Worm (Caenorhabditis elegans) whole organism, young adult: ENCODE results near the gene C15H11.1.
A peak's percentile ranks its signal among the peaks of the same experiment; 100 is the strongest.

Source experiments
- B0019.2 ChIP-seq: fragments of 200-800 bp; sonication (Bioruptor generic); conservative IDR thresholded peaks from 2 replicates; pipeline ENCODE4 v1.3.6; 2022; ENCODE audit warnings: missing genetic modification reagents, missing genetic modification characterization, missing compliant biosample characterization
- B0261.1 ChIP-seq: sonication (generic microtip); optimal IDR thresholded peaks from 2 replicates; lab custom pipeline; 2016; ENCODE audit warnings: mild to moderate bottlenecking, missing genetic modification characterization, moderate library complexity, missing compliant biosample characterization
- C17E4.6 ChIP-seq: fragments of 200-800 bp; sonication (Bioruptor generic); IDR thresholded peaks from 2 replicates; pipeline ENCODE4 v1.3.6; 2022; ENCODE audit warnings: missing genetic modification reagents, missing genetic modification characterization, missing compliant biosample characterization
- F37B4.10 ChIP-seq: fragments of 200-800 bp; sonication (Bioruptor generic); IDR thresholded peaks from 2 replicates; pipeline ENCODE4 v1.3.6; 2022; ENCODE audit warnings: missing genetic modification characterization, missing compliant biosample characterization
- T26A5.8 ChIP-seq: sonication (generic microtip); optimal IDR thresholded peaks from 2 replicates; lab custom pipeline; 2016; ENCODE audit warnings: missing genetic modification characterization, missing compliant biosample characterization
- Y67H2A.10 ChIP-seq: fragments of 200-800 bp; sonication (Bioruptor generic); conservative IDR thresholded peaks from 2 replicates; pipeline ENCODE4 v1.3.6; 2022; ENCODE audit warnings: missing genetic modification reagents, missing genetic modification characterization, missing compliant biosample characterization
- Y95B8A.8 ChIP-seq: fragments of 200-800 bp; sonication (Bioruptor generic); IDR thresholded peaks from 2 replicates; pipeline ENCODE4 v1.3.6; 2022; ENCODE audit warnings: missing genetic modification reagents, missing genetic modification characterization, missing compliant biosample characterization
- akir-1 ChIP-seq: fragments of 200-800 bp; sonication (Bioruptor generic); optimal IDR thresholded peaks from 2 replicates; lab custom pipeline; 2018; ENCODE audit warnings: mild to moderate bottlenecking, missing genetic modification characterization, moderate library complexity, missing compliant biosample characterization
- ama-1 ChIP-seq, 3 experiments: fragments of 150-350 bp in 1 of 3; sonication (generic microtip) in 2 of 3; optimal IDR thresholded peaks; 2 replicates each; lab custom pipeline; 2014 to 2018; ENCODE audit warnings: missing biosample characterization in 2 of 3, missing genetic modification characterization in 2 of 3, missing genetic modification reagents in 2 of 3
- aptf-2 ChIP-seq: fragments of 200-800 bp; sonication (Bioruptor generic); conservative IDR thresholded peaks from 2 replicates; pipeline ENCODE4 v1.3.6; 2022; ENCODE audit warnings: missing genetic modification reagents, missing genetic modification characterization, missing compliant biosample characterization
- attf-5 ChIP-seq: fragments of 200-800 bp; sonication (Bioruptor generic); optimal IDR thresholded peaks from 2 replicates; lab custom pipeline; 2018; ENCODE audit warnings: mild to moderate bottlenecking, missing genetic modification characterization, missing compliant biosample characterization
- ceh-100 ChIP-seq: fragments of 200-800 bp; sonication (Bioruptor generic); IDR thresholded peaks from 2 replicates; pipeline ENCODE4 v1.3.6; 2022; ENCODE audit warnings: missing genetic modification reagents, missing genetic modification characterization, missing compliant biosample characterization
- ceh-27 ChIP-seq: fragments of 200-800 bp; sonication (Bioruptor generic); optimal IDR thresholded peaks from 2 replicates; lab custom pipeline; 2018; ENCODE audit warnings: mild to moderate bottlenecking, missing genetic modification characterization, moderate library complexity, missing compliant biosample characterization
- ceh-40 ChIP-seq: fragments of 200-800 bp; sonication (Bioruptor generic); IDR thresholded peaks from 2 replicates; pipeline ENCODE4 v1.3.6; 2022; ENCODE audit warnings: missing genetic modification characterization, missing compliant biosample characterization
- ceh-58 ChIP-seq: fragments of 200-800 bp; sonication (Bioruptor generic); IDR thresholded peaks from 2 replicates; pipeline ENCODE4 v1.3.6; 2022; ENCODE audit warnings: missing genetic modification characterization, missing compliant biosample characterization
- ceh-91 ChIP-seq: fragments of 200-800 bp; sonication (Bioruptor generic); IDR thresholded peaks from 2 replicates; pipeline ENCODE4 v1.3.6; 2022; ENCODE audit warnings: missing genetic modification reagents, missing genetic modification characterization, missing compliant biosample characterization
- die-1 ChIP-seq: sonication (generic microtip); optimal IDR thresholded peaks from 2 replicates; lab custom pipeline; 2016; ENCODE audit warnings: missing genotype, mild to moderate bottlenecking, missing genetic modification characterization, missing compliant biosample characterization
- efl-1 ChIP-seq: fragments of 150-350 bp; optimal IDR thresholded peaks from 2 replicates; lab custom pipeline; 2014; ENCODE audit warnings: missing biosample characterization, missing genetic modification reagents, missing genetic modification characterization
- gei-17 ChIP-seq: fragments of 200-800 bp; sonication (Bioruptor generic); optimal IDR thresholded peaks from 2 replicates; lab custom pipeline; 2018; ENCODE audit warnings: mild to moderate bottlenecking, missing genetic modification characterization, missing compliant biosample characterization
- him-1 ChIP-seq: sonication (generic microtip); optimal IDR thresholded peaks from 2 replicates; lab custom pipeline; 2016; ENCODE audit warnings: missing genotype, missing genetic modification reagents, missing genetic modification characterization, missing compliant biosample characterization
- hrde-1 ChIP-seq: sonication (generic microtip); optimal IDR thresholded peaks from 2 replicates; lab custom pipeline; 2016; ENCODE audit warnings: missing genetic modification characterization, mild to moderate bottlenecking, missing compliant biosample characterization, moderate library complexity, missing genotype, missing genetic modification reagents, borderline replicate concordance
- lin-35 ChIP-seq, 3 experiments: fragments of 150-350 bp in 2 of 3; sonication (generic microtip) in 1 of 3; optimal IDR thresholded peaks; 2 replicates each; lab custom pipeline; 2014 to 2018; ENCODE audit warnings: missing biosample characterization in 3 of 3, missing genetic modification characterization in 3 of 3, missing genetic modification reagents in 3 of 3
- lsl-1 ChIP-seq: fragments of 200-800 bp; sonication (Bioruptor generic); optimal IDR thresholded peaks from 2 replicates; lab custom pipeline; 2018; ENCODE audit warnings: mild to moderate bottlenecking, missing genetic modification characterization, moderate library complexity, missing compliant biosample characterization
- madf-8 ChIP-seq: fragments of 200-800 bp; sonication (Bioruptor generic); conservative IDR thresholded peaks from 2 replicates; pipeline ENCODE4 v1.3.6; 2022; ENCODE audit warnings: missing genetic modification reagents, missing genetic modification characterization, missing compliant biosample characterization
- mcd-1 ChIP-seq: fragments of 200-800 bp; sonication (Bioruptor generic); IDR thresholded peaks from 2 replicates; pipeline ENCODE4 v1.3.6; 2022; ENCODE audit warnings: missing genetic modification reagents, missing genetic modification characterization, missing compliant biosample characterization
- mxl-1 ChIP-seq: sonication (generic microtip); optimal IDR thresholded peaks from 2 replicates; lab custom pipeline; 2016; ENCODE audit warnings: missing genetic modification characterization, missing compliant biosample characterization
- nfya-2 ChIP-seq: fragments of 200-800 bp; sonication (Bioruptor generic); IDR thresholded peaks from 2 replicates; pipeline ENCODE4 v1.3.6; 2022; ENCODE audit warnings: missing genetic modification reagents, missing genetic modification characterization, missing compliant biosample characterization
- nfyb-1 ChIP-seq: fragments of 200-800 bp; sonication (Bioruptor generic); IDR thresholded peaks from 2 replicates; pipeline ENCODE4 v1.3.6; 2022; ENCODE audit warnings: missing genetic modification reagents, missing genetic modification characterization, missing compliant biosample characterization
- nhr-120 ChIP-seq: fragments of 200-800 bp; sonication (Bioruptor generic); IDR thresholded peaks from 2 replicates; pipeline ENCODE4 v1.3.6; 2022; ENCODE audit warnings: missing genetic modification characterization, missing compliant biosample characterization
- nhr-80 ChIP-seq: sonication (generic microtip); optimal IDR thresholded peaks from 2 replicates; lab custom pipeline; 2016; ENCODE audit warnings: missing genetic modification characterization, missing compliant biosample characterization
- pbrm-1 ChIP-seq: fragments of 200-800 bp; sonication (Bioruptor generic); IDR thresholded peaks from 2 replicates; pipeline ENCODE4 v1.3.6; 2022; ENCODE audit warnings: missing genetic modification reagents, missing genetic modification characterization, missing compliant biosample characterization
- pha-4 ChIP-seq: fragments of 150-350 bp; sonication (generic microtip); optimal IDR thresholded peaks from 2 replicates; lab custom pipeline; 2014; ENCODE audit warnings: missing biosample characterization, missing genetic modification reagents, missing genetic modification characterization
- rec-8 ChIP-seq, 2 experiments: sonication (generic microtip); optimal IDR thresholded peaks; 2 replicates each; lab custom pipeline; 2016; ENCODE audit warnings: mild to moderate bottlenecking in 2 of 2, missing genetic modification characterization in 2 of 2, missing genetic modification reagents in 2 of 2, missing genotype in 2 of 2, missing biosample characterization in 1 of 2, missing compliant biosample characterization in 1 of 2, moderate library complexity in 1 of 2
- snpc-1.1 ChIP-seq: sonication (generic microtip); optimal IDR thresholded peaks from 2 replicates; lab custom pipeline; 2017; ENCODE audit warnings: missing genetic modification characterization, mild to moderate bottlenecking, missing compliant biosample characterization, antibody characterized with exemption, moderate library complexity, missing genotype, missing genetic modification reagents; ENCODE audit not compliant: insufficient read depth
- snpc-4 ChIP-seq, 5 experiments: fragments of 150-350 bp in 1 of 5; sonication (generic microtip) in 4 of 5; optimal IDR thresholded peaks; 2 replicates each; lab custom pipeline; 2014 to 2018; ENCODE audit warnings: missing genetic modification characterization in 5 of 5, missing biosample characterization in 3 of 5, antibody characterized with exemption in 2 of 5, mild to moderate bottlenecking in 2 of 5, missing compliant biosample characterization in 2 of 5, missing genotype in 2 of 5, moderate library complexity in 2 of 5, missing genetic modification reagents in 1 of 5
- somi-1 ChIP-seq: fragments of 200-800 bp; sonication (Bioruptor generic); optimal IDR thresholded peaks from 2 replicates; lab custom pipeline; 2018; ENCODE audit warnings: mild to moderate bottlenecking, missing genetic modification characterization, missing compliant biosample characterization
- unc-130 ChIP-seq: sonication (generic microtip); optimal IDR thresholded peaks from 2 replicates; lab custom pipeline; 2016; ENCODE audit warnings: missing genetic modification reagents, missing genetic modification characterization, missing compliant biosample characterization
- zim-3 ChIP-seq: sonication (generic microtip); optimal IDR thresholded peaks from 2 replicates; lab custom pipeline; 2017; ENCODE audit warnings: mild to moderate bottlenecking, missing genetic modification characterization, moderate library complexity, missing compliant biosample characterization
- ztf-18 ChIP-seq: sonication (generic microtip); optimal IDR thresholded peaks from 2 replicates; lab custom pipeline; 2016; ENCODE audit warnings: missing genotype, mild to moderate bottlenecking, missing genetic modification characterization, missing compliant biosample characterization
- ztf-25 ChIP-seq: fragments of 200-800 bp; sonication (Bioruptor generic); IDR thresholded peaks from 2 replicates; pipeline ENCODE4 v1.3.6; 2022; ENCODE audit warnings: missing genetic modification reagents, missing genetic modification characterization, missing compliant biosample characterization
- ztf-28 ChIP-seq: fragments of 200-800 bp; sonication (Bioruptor generic); IDR thresholded peaks from 2 replicates; pipeline ENCODE4 v1.3.6; 2022; ENCODE audit warnings: missing genetic modification reagents, missing genetic modification characterization, missing compliant biosample characterization
- ztf-3 ChIP-seq: fragments of 200-800 bp; sonication (Bioruptor generic); optimal IDR thresholded peaks from 2 replicates; lab custom pipeline; 2018; ENCODE audit warnings: mild to moderate bottlenecking, missing genetic modification characterization, missing compliant biosample characterization
- ztf-6 ChIP-seq: fragments of 200-800 bp; sonication (Bioruptor generic); IDR thresholded peaks from 2 replicates; pipeline ENCODE4 v1.3.6; 2022; ENCODE audit warnings: missing genetic modification reagents, missing genetic modification characterization, missing compliant biosample characterization

Gene C15H11.1

ce11 chrV:14355738-14356368, 37.8 kb upstream of the C15H11.1 start, which contains the start of gene cyn-1 (continued):
- TF ChIP-seq mcd-1 (GFP tag; lab: Robert Waterston, UW): peak; percentile 82
- TF ChIP-seq attf-5: peak; percentile 32
- TF ChIP-seq ztf-3 (GFP tag; lab: Kevin White, UChicago): no peak
- TF ChIP-seq snpc-1.1 (tag; lab: Kevin White, UChicago): peak; percentile 43
- peak; percentile 19 for TF ChIP-seq unc-130 (GFP tag; lab: Kevin White, UChicago)
- TF ChIP-seq akir-1: no peak
- no peak for TF ChIP-seq B0019.2 (GFP tag; lab: Robert Waterston, UW)
- peak; percentile 59 for TF ChIP-seq him-1 (tag; lab: Kevin White, UChicago)
- no peak for TF ChIP-seq rec-8 (tag; optimal IDR thresholded peaks at IDR 0.05; lab: Kevin White, UChicago)
- TF ChIP-seq ceh-100 (GFP tag; lab: Robert Waterston, UW): peak; percentile 75
- peak; percentile 20 for TF ChIP-seq ama-1 (optimal IDR thresholded peaks at IDR 0.05; lab: Kevin White, UChicago)
- no peak for TF ChIP-seq ama-1 (GFP tag; optimal IDR thresholded peaks at IDR 0.05; lab: Kevin White, UChicago)

DNA sequence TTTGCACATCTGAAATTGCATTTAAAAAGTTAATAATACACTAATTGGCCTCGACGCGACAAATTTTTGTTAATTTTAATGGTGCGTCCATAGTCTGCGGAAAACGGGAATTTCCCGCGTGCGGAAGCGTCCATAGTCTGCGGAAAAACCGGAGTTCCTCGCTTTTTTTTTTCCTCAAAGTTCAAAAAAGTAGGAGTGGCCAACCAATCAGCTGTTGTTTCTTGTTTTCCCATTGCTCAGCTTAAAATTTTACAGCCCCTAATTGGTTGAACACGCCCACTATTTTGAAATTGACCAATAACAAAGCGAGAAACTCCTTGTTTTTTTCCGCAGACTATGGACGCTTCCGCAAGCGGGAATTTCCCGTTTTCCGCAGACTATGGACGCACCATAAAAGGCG, 36.3 kb upstream of the C15H11.1 start:
- TF ChIP-seq nfyb-1: 0 out of 2 replicates have a peak, but pooled peaks have one; percentile 28
- TF ChIP-seq, all 124 proteins: peak for 1; not testable (repeated sequence) for 123

- no peak for TF ChIP-seq ceh-40
- TF ChIP-seq snpc-1.1 (tag; lab: Kevin White, UChicago): peak; percentile 85
- TF ChIP-seq madf-8 (GFP tag; lab: Robert Waterston, UW): no peak
- no peak for TF ChIP-seq ztf-28 (GFP tag; lab: Robert Waterston, UW)
- no peak for TF ChIP-seq lsl-1 (GFP tag; lab: Kevin White, UChicago)
- no peak for TF ChIP-seq C17E4.6 (GFP tag; lab: Robert Waterston, UW)
- TF ChIP-seq efl-1: no peak
- TF ChIP-seq die-1 (tag; lab: Kevin White, UChicago): no peak
- TF ChIP-seq gei-17 (GFP tag; lab: Kevin White, UChicago): no peak
- no peak for TF ChIP-seq nfya-2 (GFP tag; lab: Robert Waterston, UW)
- no peak for TF ChIP-seq Y95B8A.8 (GFP tag; lab: Robert Waterston, UW)
- no peak for TF ChIP-seq aptf-2 (GFP tag; lab: Robert Waterston, UW)
- TF ChIP-seq F37B4.10 (GFP tag; lab: Robert Waterston, UW): no peak
- TF ChIP-seq ceh-58 (GFP tag; lab: Robert Waterston, UW): no peak
- TF ChIP-seq ztf-18 (tag; lab: Kevin White, UChicago): peak; percentile 18
- no peak for TF ChIP-seq ztf-6 (GFP tag; lab: Robert Waterston, UW)
- peak; percentile 82 for TF ChIP-seq snpc-4 (GFP tag; optimal IDR thresholded peaks at IDR 0.05; lab: Kevin White, UChicago)
- TF ChIP-seq snpc-4 (tag; optimal IDR thresholded peaks at IDR 0.05; lab: Kevin White, UChicago): peak; percentile 77 to 93 (median 83)
- no peak for TF ChIP-seq ztf-25 (GFP tag; lab: Robert Waterston, UW)
- TF ChIP-seq hrde-1: no peak
- TF ChIP-seq lin-35 (GFP tag; optimal IDR thresholded peaks at IDR 0.05; lab: Kevin White, UChicago): no peak
- no peak for TF ChIP-seq ceh-91
- TF ChIP-seq nhr-120 (GFP tag; lab: Robert Waterston, UW): no peak
- TF ChIP-seq pha-4: no peak
- no peak for TF ChIP-seq ceh-27 (GFP tag; lab: Kevin White, UChicago)
- TF ChIP-seq B0261.1 (tag; lab: Kevin White, UChicago): no peak
- 0 out of 2 replicates have a peak, but pooled peaks have one; percentile 38 for TF ChIP-seq pbrm-1 (GFP tag; lab: Robert Waterston, UW)
- TF ChIP-seq mxl-1 (tag; lab: Kevin White, UChicago): no peak
- no peak for TF ChIP-seq Y67H2A.10
- TF ChIP-seq somi-1: no peak
- no peak for TF ChIP-seq zim-3
- TF ChIP-seq him-1 (tag; lab: Kevin White, UChicago): no peak
- TF ChIP-seq nhr-80: no peak
- no peak for TF ChIP-seq T26A5.8
These were observed 35.0 kb upstream of the C15H11.1 start, which contains the start of gene Y49A3A.4 for ce11 chrV:14358577-14358976. Gene Y49A3A.4 (minus strand): TSS chrV:14358890.
